Fruit fly (Drosophila melanogaster): ENCODE measurements around the gene Toll-9.
A peak's percentile ranks its signal among the peaks of the same experiment; 100 is the strongest.

Gene Toll-9

dm6 chr3L:20401026-20401912 is 34.7 kb upstream of the Toll-9 start, which contains the start of gene trbl (continued):
- TF ChIP-seq sqz (GFP tag; optimal IDR thresholded peaks at IDR 0.05) (no peak), CG8388 (GFP tag; optimal IDR thresholded peaks at IDR 0.05) (no peak), slp2 (GFP tag; optimal IDR thresholded peaks at IDR 0.05) (no peak), slbo (GFP tag; IDR thresholded peaks at IDR 0.05) (no peak), trem (tag; optimal IDR thresholded peaks at IDR 0.05) (peak; percentile 59), scrt (GFP tag; optimal IDR thresholded peaks at IDR 0.05) (peak; percentile 6), CG2199 (GFP tag; IDR thresholded peaks at IDR 0.05) (peak; percentile 79; the same call in 1 of the 3 replicates), Myb (GFP tag; optimal IDR thresholded peaks at IDR 0.05) (peak; percentile 84), cad (GFP tag; optimal IDR thresholded peaks at IDR 0.05) (no peak), CG3407 (GFP tag; optimal IDR thresholded peaks at IDR 0.05) (peak; percentile 24), phol (tag; optimal IDR thresholded peaks at IDR 0.05) (no peak), CG10979 (tag; optimal IDR thresholded peaks at IDR 0.05) (peak; percentile 24), Med (GFP tag) (peak; percentile 83), Hand (GFP tag; optimal IDR thresholded peaks at IDR 0.05) (peak; percentile 15), pho (GFP tag; optimal IDR thresholded peaks at IDR 0.05) (no peak), inv (GFP tag; IDR thresholded peaks at IDR 0.05; ENCODE audit: partially characterized antibody) (no peak), CG3995 (GFP tag; optimal IDR thresholded peaks at IDR 0.05) (peak; percentile 4), CG6854 (GFP tag; optimal IDR thresholded peaks at IDR 0.05) (peak; percentile 72), CG18599 (GFP tag; optimal IDR thresholded peaks at IDR 0.05) (no peak), dan (GFP tag; IDR thresholded peaks at IDR 0.05) (no peak), gt (GFP tag; IDR thresholded peaks at IDR 0.05) (no peak), pzg (GFP tag; optimal IDR thresholded peaks at IDR 0.05) (peak; percentile 20), usp (GFP tag; optimal IDR thresholded peaks at IDR 0.05) (no peak), CG12219 (GFP tag; optimal IDR thresholded peaks at IDR 0.05) (peak; percentile 18), CG17568 (GFP tag; optimal IDR thresholded peaks at IDR 0.05) (peak; percentile 18), Gsc (GFP tag; IDR thresholded peaks at IDR 0.05) (no peak), stc (GFP tag; IDR thresholded peaks at IDR 0.05) (peak; percentile 37; the same call in 1 of the 2 replicates), CG2202 (tag; optimal IDR thresholded peaks at IDR 0.05) (no peak), pum (GFP tag; optimal IDR thresholded peaks at IDR 0.05) (no peak), insv (GFP tag; optimal IDR thresholded peaks at IDR 0.05) (peak in 1 of 2 experiments; percentile 72), Max (GFP tag; optimal IDR thresholded peaks at IDR 0.05) (peak; percentile 26), ato (GFP tag; IDR thresholded peaks at IDR 0.05; ENCODE audit: partially characterized antibody) (peak; percentile 70; the same call in 1 of the 2 replicates), Bgb (GFP tag; IDR thresholded peaks at IDR 0.05; ENCODE audit: partially characterized antibody) (peak; percentile 77), fd102C (GFP tag; optimal IDR thresholded peaks at IDR 0.05) (peak; percentile 26), Hey (tag; optimal IDR thresholded peaks at IDR 0.05) (no peak), CG12155 (GFP tag; optimal IDR thresholded peaks at IDR 0.05) (no peak), corto (GFP tag; optimal IDR thresholded peaks at IDR 0.05) (no peak), Hr51 (GFP tag; optimal IDR thresholded peaks at IDR 0.05) (peak in 1 of 2 experiments; percentile 25), CG10462 (GFP tag; optimal IDR thresholded peaks at IDR 0.05) (no peak), gsb-n (tag; optimal IDR thresholded peaks at IDR 0.05) (no peak), CG4820 (GFP tag; optimal IDR thresholded peaks at IDR 0.05) (no peak), CG9437 (GFP tag; optimal IDR thresholded peaks at IDR 0.05) (peak; percentile 47), CG10267 (tag; optimal IDR thresholded peaks at IDR 0.05) (peak; percentile 53), dmrt99B (tag; optimal IDR thresholded peaks at IDR 0.05) (peak; percentile 23), Spps (tag; optimal IDR thresholded peaks at IDR 0.05) (no peak), stwl (tag; optimal IDR thresholded peaks at IDR 0.05) (peak; percentile 31), Opbp (GFP tag; IDR thresholded peaks at IDR 0.05; ENCODE audit: partially characterized antibody) (peak; percentile 86; the same call in 2 of the 3 replicates), az2 (GFP tag; optimal IDR thresholded peaks at IDR 0.05) (no peak)

Measured in whole organism, embryonic.